Fruit fly (Drosophila melanogaster): ENCODE measurements around the gene CG11403.

Gene CG11403

dm6 chrX:1276757-1277527 is 37.3 kb upstream of the CG11403 start (continued):
- TF ChIP-seq CG12219 (GFP tag; optimal IDR thresholded peaks at IDR 0.05) = peak; percentile 94
- peak; percentile 86 for TF ChIP-seq CG12942 (GFP tag; optimal IDR thresholded peaks at IDR 0.05)
- peak; percentile 87 for TF ChIP-seq HmgZ (tag; optimal IDR thresholded peaks at IDR 0.05)
- TF ChIP-seq CG11696 (GFP tag; IDR thresholded peaks at IDR 0.05) = peak; percentile 97
- peak; percentile 89 for TF ChIP-seq fu2 (GFP tag; optimal IDR thresholded peaks at IDR 0.05)
- no peak for TF ChIP-seq bigmax (GFP tag; optimal IDR thresholded peaks at IDR 0.05)
- TF ChIP-seq CG9797 (GFP tag; optimal IDR thresholded peaks at IDR 0.05) = peak; percentile 6
- TF ChIP-seq CG11560 (tag; IDR thresholded peaks at IDR 0.05) = peak; percentile 81
- peak; percentile 90 for TF ChIP-seq nau (GFP tag; optimal IDR thresholded peaks at IDR 0.05)
- peak; percentile 75 for TF ChIP-seq CG6654 (GFP tag; optimal IDR thresholded peaks at IDR 0.05)
- TF ChIP-seq sima (GFP tag; optimal IDR thresholded peaks at IDR 0.05) = peak; percentile 78
- TF ChIP-seq aop (GFP tag; IDR thresholded peaks at IDR 0.05) = peak; percentile 57
- TF ChIP-seq so (GFP tag; IDR thresholded peaks at IDR 0.05) = peak; percentile 96
- TF ChIP-seq CG32767 (GFP tag; IDR thresholded peaks at IDR 0.05) = peak; percentile 90
- TF ChIP-seq maf-S (GFP tag; optimal IDR thresholded peaks at IDR 0.05) = peak; percentile 79
- peak; percentile 83 for TF ChIP-seq MBD-R2 (GFP tag; IDR thresholded peaks at IDR 0.05)
- peak; percentile 85 for TF ChIP-seq cas (GFP tag; IDR thresholded peaks at IDR 0.05)
- TF ChIP-seq CG13624 (GFP tag; optimal IDR thresholded peaks at IDR 0.05) = peak; percentile 94
- peak; percentile 93 for TF ChIP-seq CG15269 (tag; optimal IDR thresholded peaks at IDR 0.05)
- no peak for TF ChIP-seq sc (optimal IDR thresholded peaks at IDR 0.05)
- peak; percentile 78 for TF ChIP-seq sc (GFP tag; optimal IDR thresholded peaks at IDR 0.05)
- TF ChIP-seq abd-A (tag; optimal IDR thresholded peaks at IDR 0.05) = peak; percentile 94
- peak; percentile 92 for TF ChIP-seq PHDP (tag; optimal IDR thresholded peaks at IDR 0.05)
- peak; percentile 92 for TF ChIP-seq jumu (GFP tag; optimal IDR thresholded peaks at IDR 0.05)
- peak; percentile 96 for TF ChIP-seq CG14441 (GFP tag; IDR thresholded peaks at IDR 0.05)
- TF ChIP-seq zen2 (GFP tag; IDR thresholded peaks at IDR 0.05; ENCODE audit: partially characterized antibody) = no peak
- TF ChIP-seq emc (GFP tag; optimal IDR thresholded peaks at IDR 0.05) = peak; percentile 81
- TF ChIP-seq CG12104 (GFP tag; optimal IDR thresholded peaks at IDR 0.05) = peak; percentile 84
- no peak for TF ChIP-seq zf30C (GFP tag; optimal IDR thresholded peaks at IDR 0.05)
- TF ChIP-seq lab (GFP tag; optimal IDR thresholded peaks at IDR 0.05) = peak; percentile 97
- peak; percentile 84 for TF ChIP-seq CG9817 (tag; optimal IDR thresholded peaks at IDR 0.05)
- TF ChIP-seq CG5180 (GFP tag; optimal IDR thresholded peaks at IDR 0.05) = peak; percentile 75
- peak; percentile 81 for TF ChIP-seq en (GFP tag; optimal IDR thresholded peaks at IDR 0.05)
- peak; percentile 91 for TF ChIP-seq CG17328 (GFP tag; IDR thresholded peaks at IDR 0.05)
- TF ChIP-seq bsh (GFP tag; optimal IDR thresholded peaks at IDR 0.05) = peak; percentile 83 to 86
- peak; percentile 95 for TF ChIP-seq CG12659 (GFP tag; optimal IDR thresholded peaks at IDR 0.05)
- no peak for TF ChIP-seq Doc3 (GFP tag; IDR thresholded peaks at IDR 0.05; ENCODE audit: partially characterized antibody)
- TF ChIP-seq zfh1 (GFP tag; IDR thresholded peaks at IDR 0.05) = peak; percentile 90
- TF ChIP-seq NK7.1 (GFP tag; optimal IDR thresholded peaks at IDR 0.05) = peak; percentile 88
- TF ChIP-seq CG1233 (GFP tag; optimal IDR thresholded peaks at IDR 0.05) = peak; percentile 80
- TF ChIP-seq CG7786 (GFP tag; optimal IDR thresholded peaks at IDR 0.05) = peak; percentile 93
- no peak for TF ChIP-seq CG7271 (tag; optimal IDR thresholded peaks at IDR 0.05)
- peak; percentile 76 for TF ChIP-seq CG10979 (tag; optimal IDR thresholded peaks at IDR 0.05)
- peak; percentile 95 for TF ChIP-seq dmrt99B (tag; optimal IDR thresholded peaks at IDR 0.05)
- TF ChIP-seq al (GFP tag; IDR thresholded peaks at IDR 0.05) = peak; percentile 90
- TF ChIP-seq CG11456 (GFP tag; IDR thresholded peaks at IDR 0.05) = peak; percentile 95
- TF ChIP-seq Side (GFP tag; optimal IDR thresholded peaks at IDR 0.05) = peak; percentile 91
- peak; percentile 54 for TF ChIP-seq Sry-δ (GFP tag; optimal IDR thresholded peaks at IDR 0.05)
- TF ChIP-seq CG11695 (GFP tag; IDR thresholded peaks at IDR 0.05) = peak; percentile 96
